Fruit fly (Drosophila melanogaster) whole organism, embryonic: ENCODE results near the gene CG42536.

ENCODE experiments used
- Awh ChIP-seq: fragments of 200-800 bp; sonication (Bioruptor generic); IDR thresholded peaks from 2 replicates; pipeline ENCODE4, ENCODE4 v1.3.6; 2022; ENCODE audit warnings: missing biosample characterization, missing genetic modification characterization
- BEAF-32 ChIP-seq: fragments of 200-800 bp; sonication (Bioruptor generic); optimal IDR thresholded peaks from 3 replicates; lab custom pipeline; 2017; ENCODE audit warnings: missing biosample characterization, missing genetic modification characterization, mild to moderate bottlenecking, moderate library complexity, missing genetic modification reagents
- Bdp1 ChIP-seq: fragments of 200-800 bp; sonication (Bioruptor generic); optimal IDR thresholded peaks from 3 replicates; lab custom pipeline; 2016; ENCODE audit warnings: missing biosample characterization, missing genetic modification characterization
- BtbVII ChIP-seq: fragments of 200-800 bp; sonication (Bioruptor generic); optimal IDR thresholded peaks from 3 replicates; lab custom pipeline; 2017; ENCODE audit warnings: missing biosample characterization, mild to moderate bottlenecking, missing genetic modification characterization
- CG1024 ChIP-seq: fragments of 200-800 bp; sonication (Bioruptor generic); IDR thresholded peaks from 2 replicates; pipeline ENCODE4 v1.3.6; 2022; ENCODE audit warnings: missing biosample characterization, missing genetic modification characterization
- CG11456 ChIP-seq: fragments of 200-800 bp; sonication (Bioruptor generic); IDR thresholded peaks from 3 replicates; pipeline ENCODE4 v1.3.6; 2022; ENCODE audit warnings: missing biosample characterization, missing genetic modification characterization
- CG12155 ChIP-seq: fragments of 200-800 bp; sonication (Bioruptor generic); optimal IDR thresholded peaks from 3 replicates; lab custom pipeline; 2016; ENCODE audit warnings: missing biosample characterization, missing genetic modification characterization
- CG12744 ChIP-seq: fragments of 200-800 bp; sonication (Bioruptor generic); optimal IDR thresholded peaks from 2 replicates; lab custom pipeline; 2016; ENCODE audit warnings: missing biosample characterization, missing genetic modification characterization
- CG13624 ChIP-seq: fragments of 200-800 bp; sonication (Bioruptor generic); optimal IDR thresholded peaks from 2 replicates; lab custom pipeline; 2016; ENCODE audit warnings: missing biosample characterization, missing genetic modification characterization
- CG15269 ChIP-seq: fragments of 200-800 bp; sonication (Bioruptor generic); optimal IDR thresholded peaks from 2 replicates; lab custom pipeline; 2018; ENCODE audit warnings: missing biosample characterization, mild to moderate bottlenecking, missing genetic modification characterization, moderate library complexity
- CG2199 ChIP-seq: fragments of 200-800 bp; sonication (Bioruptor generic); IDR thresholded peaks from 3 replicates; pipeline ENCODE4 v1.3.6; 2022; ENCODE audit warnings: missing biosample characterization, missing genetic modification characterization
- CG2202 ChIP-seq: fragments of 200-800 bp; sonication (Bioruptor generic); optimal IDR thresholded peaks from 2 replicates; lab custom pipeline; 2018; ENCODE audit warnings: missing biosample characterization, mild to moderate bottlenecking, missing genetic modification characterization
- CG31441 ChIP-seq: fragments of 200-800 bp; sonication (Bioruptor generic); IDR thresholded peaks from 2 replicates; pipeline ENCODE4 v1.3.6; 2022; ENCODE audit warnings: missing biosample characterization, missing genetic modification characterization
- CG6689 ChIP-seq: fragments of 200-800 bp; sonication (Bioruptor generic); IDR thresholded peaks from 2 replicates; pipeline ENCODE4 v1.3.6; 2022; ENCODE audit warnings: missing biosample characterization, missing genetic modification characterization
- CG7357 ChIP-seq: fragments of 200-800 bp; sonication (Bioruptor generic); IDR thresholded peaks from 3 replicates; pipeline ENCODE4 v1.3.6; 2022; ENCODE audit warnings: missing biosample characterization, missing genetic modification characterization
- CG8359 ChIP-seq: fragments of 200-800 bp; sonication (Bioruptor generic); optimal IDR thresholded peaks from 2 replicates; lab custom pipeline; 2017; ENCODE audit warnings: missing biosample characterization, mild to moderate bottlenecking, missing genetic modification characterization, borderline replicate concordance
- Camta ChIP-seq: fragments of 200-800 bp; sonication (Bioruptor generic); optimal IDR thresholded peaks from 2 replicates; lab custom pipeline; 2016; ENCODE audit warnings: missing biosample characterization, missing genetic modification characterization
- Dfd ChIP-seq, 2 experiments: fragments of >200 bp; optimal IDR thresholded peaks; 2 replicates each; lab custom pipeline; 2017; ENCODE audit warnings: missing biosample characterization in 2 of 2, missing genetic modification characterization in 2 of 2
- E2f2 ChIP-seq: fragments of 200-800 bp; sonication (Bioruptor generic); IDR thresholded peaks from 2 replicates; pipeline ENCODE4 v1.3.6; 2022; ENCODE audit warnings: missing biosample characterization, missing genetic modification characterization
- HLH3B ChIP-seq: fragments of 200-800 bp; sonication (Bioruptor generic); IDR thresholded peaks from 2 replicates; pipeline ENCODE4 v1.3.6; 2022; ENCODE audit warnings: missing biosample characterization, missing genetic modification characterization
- HLHmδ ChIP-seq: fragments of 200-800 bp; sonication (Bioruptor generic); optimal IDR thresholded peaks from 2 replicates; lab custom pipeline; 2018; ENCODE audit warnings: missing biosample characterization, mild to moderate bottlenecking, missing genetic modification characterization, moderate library complexity
- HmgD ChIP-seq: fragments of 200-800 bp; sonication (Bioruptor generic); optimal IDR thresholded peaks from 3 replicates; lab custom pipeline; 2016; ENCODE audit warnings: missing biosample characterization, missing genetic modification characterization
- Hmr ChIP-seq: fragments of 200-800 bp; sonication (Bioruptor generic); optimal IDR thresholded peaks from 3 replicates; lab custom pipeline; 2017; ENCODE audit warnings: mild to moderate bottlenecking, missing biosample characterization, missing genetic modification reagents, missing genetic modification characterization
- Hsf ChIP-seq: fragments of 200-800 bp; sonication (Bioruptor generic); optimal IDR thresholded peaks from 3 replicates; lab custom pipeline; 2016; ENCODE audit warnings: missing biosample characterization, missing genetic modification characterization
- MBD-R2 ChIP-seq: fragments of 200-800 bp; sonication (Bioruptor generic); IDR thresholded peaks from 2 replicates; pipeline ENCODE4 v1.3.6; 2022; ENCODE audit warnings: missing biosample characterization, missing genetic modification characterization
- Mad ChIP-seq: fragments of 200-800 bp; sonication (Bioruptor generic); optimal IDR thresholded peaks from 2 replicates; lab custom pipeline; 2016; ENCODE audit warnings: missing biosample characterization, missing genetic modification characterization
- NC2α ChIP-seq: fragments of 200-800 bp; sonication (Bioruptor generic); optimal IDR thresholded peaks from 2 replicates; lab custom pipeline; 2016; ENCODE audit warnings: missing biosample characterization, missing genetic modification characterization
- NFAT ChIP-seq: fragments of 200-800 bp; sonication (Bioruptor generic); IDR thresholded peaks from 2 replicates; pipeline ENCODE4 v1.3.6; 2022; ENCODE audit warnings: missing biosample characterization, missing genetic modification characterization
- Opbp ChIP-seq: fragments of 200-800 bp; sonication (Bioruptor generic); IDR thresholded peaks from 3 replicates; pipeline ENCODE4 v1.3.6; 2022; ENCODE audit warnings: missing biosample characterization, missing genetic modification characterization; ENCODE audit not compliant: partially characterized antibody
- Sox100B ChIP-seq: fragments of 200-800 bp; sonication (Bioruptor generic); optimal IDR thresholded peaks from 3 replicates; lab custom pipeline; 2018; ENCODE audit warnings: missing biosample characterization, mild to moderate bottlenecking, missing genetic modification characterization
- Sry-δ ChIP-seq: fragments of 200-800 bp; sonication (Bioruptor generic); optimal IDR thresholded peaks from 2 replicates; lab custom pipeline; 2016; ENCODE audit warnings: missing biosample characterization, missing genetic modification characterization
- bowl ChIP-seq: fragments of 200-800 bp; sonication (Bioruptor generic); IDR thresholded peaks from 2 replicates; pipeline ENCODE4 v1.3.6; 2022; ENCODE audit warnings: missing biosample characterization, missing genetic modification characterization
- crol ChIP-seq: fragments of 200-800 bp; sonication (Bioruptor generic); IDR thresholded peaks from 2 replicates; pipeline ENCODE4 v1.3.6; 2022; ENCODE audit warnings: missing biosample characterization, missing genetic modification characterization
- ewg ChIP-seq: fragments of 200-800 bp; sonication (Bioruptor generic); optimal IDR thresholded peaks from 3 replicates; lab custom pipeline; 2017; ENCODE audit warnings: mild to moderate bottlenecking, missing biosample characterization, missing genetic modification reagents, missing genetic modification characterization
- eyg ChIP-seq: fragments of 200-800 bp; sonication (Bioruptor generic); optimal IDR thresholded peaks from 3 replicates; lab custom pipeline; 2016; ENCODE audit warnings: missing biosample characterization, missing genetic modification characterization
- fd64A ChIP-seq: fragments of 200-800 bp; sonication (Bioruptor generic); optimal IDR thresholded peaks from 3 replicates; lab custom pipeline; 2018; ENCODE audit warnings: missing biosample characterization, mild to moderate bottlenecking, missing genetic modification characterization
- fru ChIP-seq: fragments of >200 bp; optimal IDR thresholded peaks from 2 replicates; lab custom pipeline; 2017
- jumu ChIP-seq: fragments of 200-800 bp; sonication (Bioruptor generic); optimal IDR thresholded peaks from 3 replicates; lab custom pipeline; 2016; ENCODE audit warnings: missing biosample characterization, missing genetic modification characterization
- lola ChIP-seq, 3 experiments: fragments of >200 bp in 2 of 3; fragments of 200-800 bp in 1 of 3; sonication (Bioruptor generic) in 1 of 3; optimal IDR thresholded peaks; 2 replicates each; lab custom pipeline; 2017 to 2019; ENCODE audit warnings: missing biosample characterization in 3 of 3, missing genetic modification characterization in 3 of 3, mild to moderate bottlenecking in 1 of 3, moderate library complexity in 1 of 3
- lov ChIP-seq, 2 experiments: fragments of 200-800 bp in 1 of 2; fragments of >200 bp in 1 of 2; sonication (Bioruptor generic) in 1 of 2; IDR thresholded peaks in 1 of 2; optimal IDR thresholded peaks in 1 of 2; 2 replicates in 1 of 2; 3 replicates in 1 of 2; pipeline versions ENCODE4 v1.3.6 to Lab custom; 2017 to 2022; ENCODE audit warnings: missing biosample characterization in 1 of 2, missing genetic modification characterization in 1 of 2
- nom ChIP-seq: fragments of 200-800 bp; sonication (Bioruptor generic); optimal IDR thresholded peaks from 2 replicates; lab custom pipeline; 2017; ENCODE audit warnings: missing biosample characterization, missing genetic modification characterization, mild to moderate bottlenecking, moderate library complexity, missing genetic modification reagents
- oc ChIP-seq: fragments of 200-800 bp; sonication (Bioruptor generic); optimal IDR thresholded peaks from 2 replicates; lab custom pipeline; 2018; ENCODE audit warnings: missing biosample characterization, mild to moderate bottlenecking, missing genetic modification characterization, moderate library complexity
- peb ChIP-seq: fragments of 200-800 bp; sonication (Bioruptor generic); IDR thresholded peaks from 2 replicates; pipeline ENCODE4 v1.3.6; 2022; ENCODE audit warnings: missing biosample characterization, missing genetic modification characterization
- pho ChIP-seq: fragments of 200-800 bp; sonication (Bioruptor generic); optimal IDR thresholded peaks from 2 replicates; lab custom pipeline; 2016; ENCODE audit warnings: missing biosample characterization, missing genetic modification characterization
- salm ChIP-seq: fragments of 200-800 bp; sonication (Bioruptor generic); optimal IDR thresholded peaks from 2 replicates; lab custom pipeline; 2018; ENCODE audit warnings: missing biosample characterization, mild to moderate bottlenecking, missing genetic modification characterization
- shn ChIP-seq: fragments of 200-800 bp; sonication (Bioruptor generic); optimal IDR thresholded peaks from 3 replicates; lab custom pipeline; 2016; ENCODE audit warnings: missing biosample characterization, missing genetic modification characterization
- sisA ChIP-seq: fragments of 200-800 bp; sonication (Bioruptor generic); IDR thresholded peaks from 2 replicates; pipeline ENCODE4 v1.3.6; 2022; ENCODE audit warnings: missing biosample characterization, missing genetic modification characterization
- slbo ChIP-seq: fragments of 200-800 bp; sonication (Bioruptor generic); IDR thresholded peaks from 2 replicates; pipeline ENCODE4 v1.3.6; 2022; ENCODE audit warnings: missing biosample characterization, missing genetic modification characterization
- slp2 ChIP-seq: fragments of 200-800 bp; sonication (Bioruptor generic); optimal IDR thresholded peaks from 2 replicates; lab custom pipeline; 2016; ENCODE audit warnings: missing biosample characterization, missing genetic modification characterization
- so ChIP-seq: fragments of 200-800 bp; sonication (Bioruptor generic); IDR thresholded peaks from 3 replicates; pipeline ENCODE4 v1.3.6; 2022; ENCODE audit warnings: missing biosample characterization, missing genetic modification characterization

The CG42536 gene

DNA sequence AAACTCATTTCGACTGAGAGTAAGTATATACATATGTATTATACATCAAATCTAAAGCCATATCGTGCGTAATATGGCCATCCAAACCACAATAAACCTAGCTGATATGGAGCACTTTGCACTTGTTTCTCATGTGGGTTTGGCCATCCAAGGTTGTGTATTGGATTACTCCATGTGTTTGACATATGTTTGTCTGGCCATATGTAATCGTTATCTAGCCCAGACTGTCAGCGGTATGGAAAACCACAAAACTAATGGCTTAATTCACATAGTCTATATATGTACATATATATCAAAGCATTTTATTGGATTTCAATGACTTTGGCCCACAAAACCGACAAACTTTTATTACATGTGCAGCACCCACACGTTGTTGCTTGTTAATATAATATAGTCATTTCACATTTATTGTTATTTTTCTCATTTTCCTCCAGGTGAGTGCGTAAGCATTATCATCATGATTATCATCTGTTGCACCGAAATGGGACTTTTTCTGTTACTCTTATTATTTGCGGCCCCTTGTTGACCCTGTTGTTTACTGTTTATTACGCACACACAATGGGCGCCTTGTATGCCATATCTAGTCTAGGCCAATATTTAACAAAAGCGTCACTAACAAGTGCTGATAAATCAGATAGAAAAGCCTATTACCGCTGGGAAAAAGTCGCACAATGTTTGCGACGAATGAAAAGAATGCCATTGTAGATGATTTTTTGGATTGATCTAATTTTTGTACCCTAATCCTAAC is 26.8 kb upstream of the CG42536 start (continued):
- TF ChIP-seq HLHmδ (no peak), peb (GFP tag; lab: Robert Waterston, UW) (no peak), Bdp1 (GFP tag; lab: Kevin White, UChicago) (peak; percentile 51), sisA (GFP tag; lab: Robert Waterston, UW) (no peak), CG1024 (GFP tag; lab: Robert Waterston, UW) (peak; percentile 22; the same call in 1 of the 2 replicates), ewg (GFP tag; lab: Kevin White, UChicago) (peak; percentile 55), lov (optimal IDR thresholded peaks at IDR 0.05; lab: Kevin White, UChicago) (no peak), lov (GFP tag; IDR thresholded peaks at IDR 0.05; lab: Robert Waterston, UW) (no peak), oc (tag; lab: Kevin White, UChicago) (peak; percentile 45), lola (GFP tag; optimal IDR thresholded peaks at IDR 0.05; lab: Kevin White, UChicago) (peak in 1 of 3 experiments; percentile 4), Dfd (GFP tag; optimal IDR thresholded peaks at IDR 0.05; lab: Kevin White, UChicago) (no peak), Sox100B (GFP tag; lab: Kevin White, UChicago) (peak; percentile 71), fd64A (GFP tag; lab: Kevin White, UChicago) (peak; percentile 85), NFAT (GFP tag; lab: Robert Waterston, UW) (no peak), salm (peak; percentile 70), Hmr (GFP tag; lab: Kevin White, UChicago) (peak; percentile 79), slp2 (GFP tag; lab: Kevin White, UChicago) (no peak), pho (GFP tag; lab: Kevin White, UChicago) (peak; percentile 42), Camta (GFP tag; lab: Kevin White, UChicago) (peak; percentile 68), CG8359 (GFP tag; lab: Kevin White, UChicago) (peak; percentile 28), BEAF-32 (GFP tag; lab: Kevin White, UChicago) (no peak), nom (GFP tag; lab: Kevin White, UChicago) (peak; percentile 46), jumu (GFP tag; lab: Kevin White, UChicago) (no peak), MBD-R2 (peak; percentile 13; the same call in 1 of the 2 replicates), HmgD (no peak), CG7357 (GFP tag; lab: Robert Waterston, UW) (no peak), fru (lab: Kevin White, UChicago) (no peak), BtbVII (peak; percentile 73), E2f2 (GFP tag; lab: Robert Waterston, UW) (no peak), HLH3B (GFP tag; lab: Robert Waterston, UW) (peak; percentile 39; the same call in 1 of the 2 replicates), crol (GFP tag; lab: Robert Waterston, UW) (no peak), CG12744 (GFP tag; lab: Kevin White, UChicago) (peak; percentile 53), so (GFP tag; lab: Robert Waterston, UW) (peak; percentile 65; the same call in 2 of the 3 replicates), bowl (GFP tag; lab: Robert Waterston, UW) (no peak), shn (peak; percentile 52), CG11456 (GFP tag; lab: Robert Waterston, UW) (no peak; the same call in 2 of the 3 replicates), eyg (GFP tag; lab: Kevin White, UChicago) (peak; percentile 53), CG2202 (tag; lab: Kevin White, UChicago) (peak; percentile 68), CG2199 (GFP tag; lab: Robert Waterston, UW) (no peak), Opbp (GFP tag; lab: Robert Waterston, UW) (no peak), Awh (GFP tag; lab: Robert Waterston, UW) (peak; percentile 75), CG12155 (GFP tag; lab: Kevin White, UChicago) (peak; percentile 32), NC2α (GFP tag; lab: Kevin White, UChicago) (peak; percentile 63), Sry-δ (GFP tag; lab: Kevin White, UChicago) (peak; percentile 34), CG15269 (peak; percentile 68), Mad (GFP tag; lab: Kevin White, UChicago) (peak; percentile 32), CG31441 (GFP tag; lab: Robert Waterston, UW) (no peak; the same call in 1 of the 2 replicates), CG6689 (GFP tag; lab: Robert Waterston, UW) (no peak), CG13624 (GFP tag; lab: Kevin White, UChicago) (peak; percentile 2), slbo (GFP tag; lab: Robert Waterston, UW) (peak; percentile 29; the same call in 1 of the 2 replicates), Hsf (peak; percentile 22)
